Worm (Caenorhabditis elegans): ENCODE data around the gene npr-38.

The npr-38 gene

ce11 chrX:6292143-6292542 lies 19.3 kb upstream of the npr-38 start (continued):
- TF ChIP-seq mep-1 (tag; optimal IDR thresholded peaks at IDR 0.05) (peak; percentile 11), elt-1 (tag; optimal IDR thresholded peaks at IDR 0.05; ENCODE audit: borderline replicate concordance, insufficient read depth) (peak; percentile 47), tbx-8 (GFP tag; optimal IDR thresholded peaks at IDR 0.05) (peak; percentile 86), snpc-4 (tag; optimal IDR thresholded peaks at IDR 0.05) (no peak)

- no peak for TF ChIP-seq lin-32 (GFP tag; optimal IDR thresholded peaks at IDR 0.05)
- no peak for TF ChIP-seq mab-5 (tag; optimal IDR thresholded peaks at IDR 0.05)
- TF ChIP-seq bed-3 (GFP tag; optimal IDR thresholded peaks at IDR 0.05): no peak
- no peak for TF ChIP-seq mls-2 (tag; optimal IDR thresholded peaks at IDR 0.05)
- no peak for TF ChIP-seq tbx-8 (GFP tag; optimal IDR thresholded peaks at IDR 0.05)
- TF ChIP-seq elt-1 (tag; optimal IDR thresholded peaks at IDR 0.05; ENCODE audit: borderline replicate concordance, insufficient read depth): no peak
- TF ChIP-seq hlh-1 (tag; optimal IDR thresholded peaks at IDR 0.05): peak; percentile 57
- no peak for TF ChIP-seq nhr-28 (tag; optimal IDR thresholded peaks at IDR 0.05)
- no peak for TF ChIP-seq lsy-2 (tag; optimal IDR thresholded peaks at IDR 0.05)
- TF ChIP-seq nhr-2 (tag; optimal IDR thresholded peaks at IDR 0.05): peak; percentile 7
Measured at ce11 chrX:6292812-6293211, 18.7 kb upstream of the npr-38 start, which contains the start of gene mom-1. mom-1 (plus strand) TSS chrX:6293112.

- TF ChIP-seq mab-5 (tag; optimal IDR thresholded peaks at IDR 0.05) (peak; percentile 85), elt-3 (tag; optimal IDR thresholded peaks at IDR 0.05) (peak; percentile 96), M03D4.4 (tag; optimal IDR thresholded peaks at IDR 0.05) (peak; percentile 76), sptf-1 (tag; optimal IDR thresholded peaks at IDR 0.05) (peak; percentile 93), tbx-8 (GFP tag; optimal IDR thresholded peaks at IDR 0.05) (peak; percentile 29), bed-3 (GFP tag; optimal IDR thresholded peaks at IDR 0.05) (peak; percentile 42), nhr-76 (tag; optimal IDR thresholded peaks at IDR 0.05) (peak; percentile 53), ceh-83 (GFP tag; optimal IDR thresholded peaks at IDR 0.05) (peak; percentile 39), unc-62 (GFP tag; optimal IDR thresholded peaks at IDR 0.05) (peak; percentile 91), mep-1 (tag; optimal IDR thresholded peaks at IDR 0.05) (peak; percentile 99), lin-32 (GFP tag; optimal IDR thresholded peaks at IDR 0.05) (peak; percentile 44), lin-13 (tag; optimal IDR thresholded peaks at IDR 0.05) (peak; percentile 86), mls-2 (tag; optimal IDR thresholded peaks at IDR 0.05) (peak; percentile 88), zip-8 (tag; optimal IDR thresholded peaks at IDR 0.05) (no peak), hlh-1 (tag; optimal IDR thresholded peaks at IDR 0.05) (peak; percentile 85), nhr-28 (tag; optimal IDR thresholded peaks at IDR 0.05) (peak; percentile 82), nhr-12 (tag; optimal IDR thresholded peaks at IDR 0.05) (peak; percentile 61), nhr-2 (tag; optimal IDR thresholded peaks at IDR 0.05) (peak; percentile 58), elt-1 (tag; optimal IDR thresholded peaks at IDR 0.05; ENCODE audit: borderline replicate concordance, insufficient read depth) (peak; percentile 43), blmp-1 (tag; optimal IDR thresholded peaks at IDR 0.05) (peak; percentile 65), ham-2 (GFP tag; optimal IDR thresholded peaks at IDR 0.05) (peak; percentile 71), snpc-4 (tag; optimal IDR thresholded peaks at IDR 0.05) (no peak), ceh-39 (tag; optimal IDR thresholded peaks at IDR 0.05) (peak; percentile 91), ces-1 (GFP tag; optimal IDR thresholded peaks at IDR 0.05) (peak; percentile 99), ceh-43 (GFP tag; optimal IDR thresholded peaks at IDR 0.05) (peak; percentile 74), pha-4 (tag; optimal IDR thresholded peaks at IDR 0.05) (peak; percentile 96), drap-1 (GFP tag; optimal IDR thresholded peaks at IDR 0.05) (peak; percentile 97), unc-39 (tag; optimal IDR thresholded peaks at IDR 0.05) (peak; percentile 96), flh-1 (GFP tag; optimal IDR thresholded peaks at IDR 0.05) (no peak), ztf-11 (tag; optimal IDR thresholded peaks at IDR 0.05) (peak; percentile 95), cnd-1 (tag; optimal IDR thresholded peaks at IDR 0.05) (peak; percentile 93), sem-2 (GFP tag; optimal IDR thresholded peaks at IDR 0.05) (peak; percentile 9), lsy-2 (tag; optimal IDR thresholded peaks at IDR 0.05) (peak; percentile 88), unc-120 (tag; optimal IDR thresholded peaks at IDR 0.05; ENCODE audit: poor library complexity, severe bottlenecking) (peak; percentile 89), nhr-237 (tag; optimal IDR thresholded peaks at IDR 0.05) (peak; percentile 100)
Measured at ce11 chrX:6296402-6296844, 15.1 kb upstream of the npr-38 start.
